Worm (Caenorhabditis elegans): ENCODE measurements around the gene popl-1.

- TF ChIP-seq jun-1 (tag; optimal IDR thresholded peaks at IDR 0.05) (no peak), snpc-4 (tag; optimal IDR thresholded peaks at IDR 0.05) (no peak), mdt-29 (GFP tag; IDR thresholded peaks at IDR 0.05) (no peak), sdz-12 (GFP tag; optimal IDR thresholded peaks at IDR 0.05) (no peak)
Measured at ce11 chrIII:6398124-6398523, 32.6 kb downstream of the popl-1 start.

All from whole organism, L4 larva.